Fruit fly (Drosophila melanogaster) whole organism, pupa: ENCODE measurements around the gene CG1324.

Source experiments
- CG10348 ChIP-seq: fragments of 200-800 bp; sonication (Bioruptor generic); IDR thresholded peaks from 2 replicates; pipeline ENCODE4 v1.3.6; 2022; ENCODE audit warnings: missing biosample characterization, missing genetic modification characterization
- CG12605 ChIP-seq: fragments of 200-800 bp; sonication (Bioruptor generic); IDR thresholded peaks from 2 replicates; pipeline ENCODE4 v1.3.6; 2022; ENCODE audit warnings: missing biosample characterization, missing genetic modification characterization
- CG13204 ChIP-seq: fragments of 200-800 bp; sonication (Bioruptor generic); optimal IDR thresholded peaks from 2 replicates; lab custom pipeline; 2018; ENCODE audit warnings: missing biosample characterization, mild to moderate bottlenecking, missing genetic modification characterization, moderate library complexity
- CG14655 ChIP-seq: fragments of 200-800 bp; sonication (Bioruptor generic); optimal IDR thresholded peaks from 3 replicates; lab custom pipeline; 2017; ENCODE audit warnings: mild to moderate bottlenecking, missing biosample characterization, missing genetic modification reagents, missing genetic modification characterization
- CG15710 ChIP-seq: fragments of 200-800 bp; sonication (Bioruptor generic); optimal IDR thresholded peaks from 2 replicates; lab custom pipeline; 2018; ENCODE audit warnings: missing biosample characterization, mild to moderate bottlenecking, missing genetic modification characterization, moderate library complexity
- CG17806 ChIP-seq: fragments of 200-800 bp; sonication (Bioruptor generic); optimal IDR thresholded peaks from 2 replicates; lab custom pipeline; 2018; ENCODE audit warnings: missing biosample characterization, mild to moderate bottlenecking, missing genetic modification characterization, moderate library complexity
- CG32121 ChIP-seq: fragments of 200-800 bp; sonication (Bioruptor generic); IDR thresholded peaks from 2 replicates; pipeline ENCODE4 v1.3.6; 2022; ENCODE audit warnings: missing biosample characterization, missing genetic modification characterization
- CG34367 ChIP-seq: fragments of 200-800 bp; sonication (Bioruptor generic); optimal IDR thresholded peaks from 2 replicates; lab custom pipeline; 2018; ENCODE audit warnings: missing biosample characterization, mild to moderate bottlenecking, missing genetic modification characterization
- CG4496 ChIP-seq: fragments of 200-800 bp; sonication (Bioruptor generic); IDR thresholded peaks from 3 replicates; pipeline ENCODE4 v1.3.6; 2022; ENCODE audit warnings: missing biosample characterization, missing genetic modification characterization
- CG8159 ChIP-seq: fragments of 200-800 bp; sonication (Bioruptor generic); optimal IDR thresholded peaks from 3 replicates; lab custom pipeline; 2018; ENCODE audit warnings: missing biosample characterization, mild to moderate bottlenecking, missing genetic modification characterization, moderate library complexity
- CG8301 ChIP-seq: fragments of 200-800 bp; sonication (Bioruptor generic); optimal IDR thresholded peaks from 2 replicates; lab custom pipeline; 2018; ENCODE audit warnings: missing biosample characterization, mild to moderate bottlenecking, missing genetic modification characterization
- CG9948 ChIP-seq: fragments of 200-800 bp; sonication (Bioruptor generic); optimal IDR thresholded peaks from 2 replicates; lab custom pipeline; 2018; ENCODE audit warnings: missing biosample characterization, mild to moderate bottlenecking, missing genetic modification characterization, moderate library complexity
- D1 ChIP-seq: fragments of 200-800 bp; sonication (Bioruptor generic); optimal IDR thresholded peaks from 2 replicates; lab custom pipeline; 2018; ENCODE audit warnings: missing biosample characterization, mild to moderate bottlenecking, missing genetic modification characterization, moderate library complexity
- EcR ChIP-seq: fragments of 200-800 bp; sonication (Bioruptor generic); optimal IDR thresholded peaks from 3 replicates; lab custom pipeline; 2019; ENCODE audit warnings: missing biosample characterization, missing genetic modification characterization, mild to moderate bottlenecking, moderate library complexity, missing genetic modification reagents
- Ets98B ChIP-seq: fragments of 200-800 bp; sonication (Bioruptor generic); IDR thresholded peaks from 2 replicates; pipeline ENCODE4 v1.3.6; 2022; ENCODE audit warnings: missing biosample characterization, missing genetic modification characterization
- Pif1A ChIP-seq: fragments of 200-800 bp; sonication (Bioruptor generic); optimal IDR thresholded peaks from 3 replicates; lab custom pipeline; 2016; ENCODE audit warnings: missing biosample characterization, missing genetic modification characterization
- Pif1B ChIP-seq: fragments of 200-800 bp; sonication (Bioruptor generic); optimal IDR thresholded peaks from 3 replicates; lab custom pipeline; 2016; ENCODE audit warnings: missing biosample characterization, missing genetic modification characterization
- Snoo ChIP-seq: fragments of 200-800 bp; sonication (Bioruptor generic); optimal IDR thresholded peaks from 3 replicates; lab custom pipeline; 2017; ENCODE audit warnings: missing biosample characterization, mild to moderate bottlenecking, missing genetic modification characterization, inconsistent platforms
- fd96Ca ChIP-seq: fragments of 200-800 bp; sonication (Bioruptor generic); IDR thresholded peaks from 3 replicates; pipeline ENCODE4 v1.3.6; 2022; ENCODE audit warnings: missing biosample characterization, missing genetic modification characterization
- gl ChIP-seq: fragments of 200-800 bp; sonication (Bioruptor generic); optimal IDR thresholded peaks from 2 replicates; lab custom pipeline; 2018; ENCODE audit warnings: missing biosample characterization, mild to moderate bottlenecking, missing genetic modification characterization
- rn ChIP-seq: fragments of 200-800 bp; sonication (Bioruptor generic); IDR thresholded peaks from 2 replicates; pipeline ENCODE4 v1.3.6; 2022; ENCODE audit warnings: missing biosample characterization, missing genetic modification characterization

Gene CG1324

DNA sequence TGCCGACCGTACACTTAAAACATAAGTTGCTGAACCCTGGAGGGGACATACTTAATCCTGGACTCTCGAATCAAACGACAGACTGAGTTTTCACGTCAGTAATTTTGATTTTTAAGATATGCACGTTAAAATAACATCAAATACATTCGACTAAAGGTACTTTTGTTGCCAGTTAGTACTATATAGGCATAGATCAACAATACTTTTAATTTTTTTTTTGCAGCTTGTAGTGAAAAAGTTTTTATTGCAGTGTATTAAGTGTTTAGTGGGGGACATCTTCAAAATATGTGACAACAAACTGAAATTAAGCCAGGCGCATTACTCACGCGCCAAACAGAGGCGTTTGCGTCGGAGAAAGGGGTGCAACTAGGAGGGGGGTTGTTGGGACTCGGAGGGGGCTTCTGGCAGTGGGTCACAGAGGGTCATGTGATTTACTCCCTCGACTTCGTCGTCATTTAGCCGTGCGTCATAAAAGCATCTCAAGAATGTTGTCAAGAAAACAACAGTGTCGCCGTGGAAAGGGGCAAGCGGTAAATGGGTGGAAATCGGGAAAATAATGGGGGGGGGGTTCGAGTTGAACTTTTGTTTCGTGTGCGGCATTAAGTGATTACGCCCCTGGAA, 13.9 kb downstream of the CG1324 start:
- TF ChIP-seq CG32121 (no peak), Snoo (tag; lab: Kevin White, UChicago) (no peak), CG15710 (tag; lab: Kevin White, UChicago) (no peak), Pif1A (no peak), CG14655 (GFP tag; lab: Kevin White, UChicago) (no peak), D1 (tag; lab: Kevin White, UChicago) (no peak), Ets98B (GFP tag; lab: Robert Waterston, UW) (no peak), CG8159 (tag; lab: Kevin White, UChicago) (no peak), gl (tag; lab: Kevin White, UChicago) (no peak), CG12605 (GFP tag; lab: Robert Waterston, UW) (no peak), EcR (no peak), CG13204 (no peak), Pif1B (no peak), fd96Ca (GFP tag; lab: Robert Waterston, UW) (no peak), CG10348 (GFP tag; lab: Robert Waterston, UW) (no peak), CG4496 (GFP tag; lab: Robert Waterston, UW) (no peak), CG8301 (no peak), CG34367 (tag; lab: Kevin White, UChicago) (no peak), CG17806 (tag; lab: Kevin White, UChicago) (no peak), rn (GFP tag; lab: Robert Waterston, UW) (no peak)

dm6 chrX:20717461-20717860, 18.3 kb downstream of the CG1324 start:
- TF ChIP-seq CG15710 (tag; lab: Kevin White, UChicago) (no peak), CG32121 (no peak), CG13204 (no peak), gl (tag; lab: Kevin White, UChicago) (no peak), CG4496 (GFP tag; lab: Robert Waterston, UW) (no peak), CG17806 (tag; lab: Kevin White, UChicago) (no peak)

dm6 chrX:20713317-20713716, 22.4 kb downstream of the CG1324 start:
- TF ChIP-seq Pif1B (no peak), CG12605 (GFP tag; lab: Robert Waterston, UW) (no peak), CG9948 (tag; lab: Kevin White, UChicago) (no peak), CG14655 (GFP tag; lab: Kevin White, UChicago) (no peak), CG15710 (tag; lab: Kevin White, UChicago) (no peak), CG32121 (no peak), CG10348 (GFP tag; lab: Robert Waterston, UW) (no peak), CG4496 (GFP tag; lab: Robert Waterston, UW) (no peak), gl (tag; lab: Kevin White, UChicago) (no peak), rn (GFP tag; lab: Robert Waterston, UW) (no peak), fd96Ca (GFP tag; lab: Robert Waterston, UW) (no peak), Snoo (tag; lab: Kevin White, UChicago) (no peak), CG17806 (tag; lab: Kevin White, UChicago) (no peak), CG13204 (no peak), Ets98B (GFP tag; lab: Robert Waterston, UW) (no peak), CG34367 (tag; lab: Kevin White, UChicago) (no peak), CG8301 (no peak), EcR (no peak)
- TF ChIP-seq, all 21 proteins: peak for 0

DNA sequence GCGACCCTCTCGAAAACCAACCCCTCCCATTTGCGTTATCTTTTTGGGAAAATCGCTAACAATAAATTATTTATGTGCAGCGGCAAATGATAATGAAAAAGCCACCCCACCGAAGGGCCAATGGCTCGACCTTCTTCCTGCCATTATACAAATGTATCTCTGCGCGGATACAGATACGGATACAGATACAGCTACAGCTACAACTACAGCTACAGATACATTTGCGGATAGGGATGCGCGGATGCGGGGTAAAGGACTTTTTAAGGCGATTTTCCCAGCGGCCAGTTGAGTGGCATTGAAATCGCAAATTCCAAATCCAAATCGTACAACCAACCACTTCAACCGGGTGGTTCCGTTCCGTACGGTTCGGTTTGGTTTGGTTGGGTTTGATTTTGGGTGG, 26.1 kb downstream of the CG1324 start:
- no peak for TF ChIP-seq CG4496 (GFP tag; lab: Robert Waterston, UW)
- no peak for TF ChIP-seq Pif1A
- TF ChIP-seq Pif1B, result no peak
- TF ChIP-seq CG14655 (GFP tag; lab: Kevin White, UChicago), result no peak
- no peak for TF ChIP-seq CG9948 (tag; lab: Kevin White, UChicago)
- TF ChIP-seq CG8159 (tag; lab: Kevin White, UChicago), result no peak
- no peak for TF ChIP-seq CG8301
- TF ChIP-seq CG12605 (GFP tag; lab: Robert Waterston, UW), result no peak
- no peak for TF ChIP-seq EcR
- TF ChIP-seq CG13204, result no peak
- TF ChIP-seq Snoo (tag; lab: Kevin White, UChicago), result no peak
- TF ChIP-seq fd96Ca (GFP tag; lab: Robert Waterston, UW), result no peak
- no peak for TF ChIP-seq CG32121
- TF ChIP-seq CG15710 (tag; lab: Kevin White, UChicago), result no peak
- TF ChIP-seq Ets98B (GFP tag; lab: Robert Waterston, UW), result no peak
- no peak for TF ChIP-seq CG34367 (tag; lab: Kevin White, UChicago)
- no peak for TF ChIP-seq CG10348 (GFP tag; lab: Robert Waterston, UW)
- no peak for TF ChIP-seq D1 (tag; lab: Kevin White, UChicago)
- TF ChIP-seq rn (GFP tag; lab: Robert Waterston, UW), result no peak
- TF ChIP-seq CG17806 (tag; lab: Kevin White, UChicago), result no peak

DNA sequence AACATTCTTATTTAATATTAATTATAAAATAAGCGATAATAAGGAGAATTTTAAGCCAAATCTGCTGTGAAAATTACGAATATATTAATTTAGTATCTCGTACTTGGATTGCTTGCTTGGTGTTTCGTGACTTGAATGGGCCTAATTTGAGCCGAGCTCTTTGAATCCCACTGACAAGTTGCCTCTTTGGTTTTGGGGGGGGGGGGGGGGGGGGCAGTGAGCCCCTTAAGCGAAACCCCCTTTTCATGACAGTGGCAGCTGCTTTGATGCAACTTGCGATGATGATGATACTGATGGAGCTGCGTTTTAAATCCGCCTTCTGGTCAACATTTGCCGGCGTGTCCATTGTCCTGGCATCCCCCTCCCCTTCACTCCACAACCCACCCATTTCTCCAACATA, 31.4 kb downstream of the CG1324 start:
- TF ChIP-seq CG13204 (no peak), D1 (tag; lab: Kevin White, UChicago) (no peak), CG9948 (tag; lab: Kevin White, UChicago) (no peak), rn (GFP tag; lab: Robert Waterston, UW) (no peak), Pif1A (no peak), CG8159 (tag; lab: Kevin White, UChicago) (no peak)

- no peak for TF ChIP-seq CG14655 (GFP tag; lab: Kevin White, UChicago)
- TF ChIP-seq CG9948 (tag; lab: Kevin White, UChicago), result no peak
- TF ChIP-seq gl (tag; lab: Kevin White, UChicago), result no peak
- no peak for TF ChIP-seq rn (GFP tag; lab: Robert Waterston, UW)
- no peak for TF ChIP-seq Pif1B
- TF ChIP-seq Snoo (tag; lab: Kevin White, UChicago), result no peak
- no peak for TF ChIP-seq EcR
- TF ChIP-seq CG34367 (tag; lab: Kevin White, UChicago), result no peak
- no peak for TF ChIP-seq fd96Ca (GFP tag; lab: Robert Waterston, UW)
- TF ChIP-seq Pif1A, result no peak
These were observed 32.9 kb downstream of the CG1324 start for dm6 chrX:20702904-20703303.
